Worm (Caenorhabditis elegans) whole organism, young adult: ENCODE measurements around the gene atx-2.

Source experiments
- B0035.1 ChIP-seq: sonication (generic microtip); optimal IDR thresholded peaks from 2 replicates; lab custom pipeline; 2016; ENCODE audit warnings: missing genetic modification characterization, mild to moderate bottlenecking, missing compliant biosample characterization, missing genotype, missing genetic modification reagents
- B0261.1 ChIP-seq: sonication (generic microtip); optimal IDR thresholded peaks from 2 replicates; lab custom pipeline; 2016; ENCODE audit warnings: mild to moderate bottlenecking, missing genetic modification characterization, moderate library complexity, missing compliant biosample characterization
- C06A6.2 ChIP-seq: fragments of 200-800 bp; sonication (Bioruptor generic); conservative IDR thresholded peaks from 2 replicates; pipeline ENCODE4 v1.3.6; 2022; ENCODE audit warnings: missing genetic modification characterization, missing compliant biosample characterization
- C17E4.6 ChIP-seq: fragments of 200-800 bp; sonication (Bioruptor generic); IDR thresholded peaks from 2 replicates; pipeline ENCODE4 v1.3.6; 2022; ENCODE audit warnings: missing genetic modification reagents, missing genetic modification characterization, missing compliant biosample characterization
- D2030.7 ChIP-seq: fragments of 200-800 bp; sonication (Bioruptor generic); IDR thresholded peaks from 2 replicates; pipeline ENCODE4 v1.3.6; 2022; ENCODE audit warnings: missing genetic modification reagents, missing genetic modification characterization, missing compliant biosample characterization
- F23B12.7 ChIP-seq: sonication (generic microtip); optimal IDR thresholded peaks from 2 replicates; lab custom pipeline; 2017; ENCODE audit warnings: missing genetic modification characterization, mild to moderate bottlenecking, missing compliant biosample characterization, antibody characterized with exemption, moderate library complexity; ENCODE audit not compliant: insufficient read depth
- F37B4.10 ChIP-seq: fragments of 200-800 bp; sonication (Bioruptor generic); IDR thresholded peaks from 2 replicates; pipeline ENCODE4 v1.3.6; 2022; ENCODE audit warnings: missing genetic modification characterization, missing compliant biosample characterization
- F39B2.1 ChIP-seq: fragments of 200-800 bp; sonication (Bioruptor generic); IDR thresholded peaks from 2 replicates; pipeline ENCODE4 v1.3.6; 2022; ENCODE audit warnings: missing genetic modification reagents, missing genetic modification characterization, missing compliant biosample characterization
- K11D2.4 ChIP-seq: fragments of 200-800 bp; sonication (Bioruptor generic); IDR thresholded peaks from 2 replicates; pipeline ENCODE4 v1.3.6; 2022; ENCODE audit warnings: missing genetic modification reagents, missing genetic modification characterization, missing compliant biosample characterization
- K12H6.12 ChIP-seq: fragments of 200-800 bp; sonication (Bioruptor generic); optimal IDR thresholded peaks from 2 replicates; lab custom pipeline; 2018; ENCODE audit warnings: mild to moderate bottlenecking, missing genetic modification characterization, missing compliant biosample characterization
- Y67H2A.10 ChIP-seq: fragments of 200-800 bp; sonication (Bioruptor generic); conservative IDR thresholded peaks from 2 replicates; pipeline ENCODE4 v1.3.6; 2022; ENCODE audit warnings: missing genetic modification reagents, missing genetic modification characterization, missing compliant biosample characterization
- Y79H2A.3 ChIP-seq: fragments of 200-800 bp; sonication (Bioruptor generic); conservative IDR thresholded peaks from 2 replicates; pipeline ENCODE4 v1.3.6; 2022; ENCODE audit warnings: missing genetic modification reagents, missing genetic modification characterization, missing compliant biosample characterization
- Y95B8A.8 ChIP-seq: fragments of 200-800 bp; sonication (Bioruptor generic); IDR thresholded peaks from 2 replicates; pipeline ENCODE4 v1.3.6; 2022; ENCODE audit warnings: missing genetic modification reagents, missing genetic modification characterization, missing compliant biosample characterization
- aptf-2 ChIP-seq: fragments of 200-800 bp; sonication (Bioruptor generic); conservative IDR thresholded peaks from 2 replicates; pipeline ENCODE4 v1.3.6; 2022; ENCODE audit warnings: missing genetic modification reagents, missing genetic modification characterization, missing compliant biosample characterization
- attf-3 ChIP-seq: fragments of 200-800 bp; sonication (Bioruptor generic); conservative IDR thresholded peaks from 2 replicates; pipeline ENCODE4 v1.3.6; 2022; ENCODE audit warnings: missing genetic modification reagents, missing genetic modification characterization, missing compliant biosample characterization
- bed-2 ChIP-seq: fragments of 200-800 bp; sonication (Bioruptor generic); IDR thresholded peaks from 2 replicates; pipeline ENCODE4 v1.3.6; 2022; ENCODE audit warnings: missing genetic modification reagents, missing genetic modification characterization, missing compliant biosample characterization
- cebp-2 ChIP-seq: fragments of 200-800 bp; sonication (Bioruptor generic); IDR thresholded peaks from 2 replicates; pipeline ENCODE4 v1.3.6; 2022; ENCODE audit warnings: missing genetic modification characterization, missing compliant biosample characterization
- ceh-100 ChIP-seq: fragments of 200-800 bp; sonication (Bioruptor generic); IDR thresholded peaks from 2 replicates; pipeline ENCODE4 v1.3.6; 2022; ENCODE audit warnings: missing genetic modification reagents, missing genetic modification characterization, missing compliant biosample characterization
- ceh-58 ChIP-seq: fragments of 200-800 bp; sonication (Bioruptor generic); IDR thresholded peaks from 2 replicates; pipeline ENCODE4 v1.3.6; 2022; ENCODE audit warnings: missing genetic modification characterization, missing compliant biosample characterization
- ceh-79 ChIP-seq: sonication (generic microtip); optimal IDR thresholded peaks from 2 replicates; lab custom pipeline; 2017; ENCODE audit warnings: mild to moderate bottlenecking, missing genetic modification characterization, missing compliant biosample characterization
- ceh-91 ChIP-seq: fragments of 200-800 bp; sonication (Bioruptor generic); IDR thresholded peaks from 2 replicates; pipeline ENCODE4 v1.3.6; 2022; ENCODE audit warnings: missing genetic modification reagents, missing genetic modification characterization, missing compliant biosample characterization
- dox-1 ChIP-seq: fragments of 200-800 bp; sonication (Bioruptor generic); IDR thresholded peaks from 2 replicates; pipeline ENCODE4 v1.3.6; 2022; ENCODE audit warnings: missing genetic modification reagents, missing genetic modification characterization, missing compliant biosample characterization
- egl-44 ChIP-seq: fragments of 200-800 bp; sonication (Bioruptor generic); IDR thresholded peaks from 2 replicates; pipeline ENCODE4 v1.3.6; 2022; ENCODE audit warnings: missing genetic modification reagents, missing genetic modification characterization, missing compliant biosample characterization
- egrh-3 ChIP-seq: fragments of 200-800 bp; sonication (Bioruptor generic); IDR thresholded peaks from 2 replicates; pipeline ENCODE4 v1.3.6; 2022; ENCODE audit warnings: missing genetic modification reagents, missing genetic modification characterization, missing compliant biosample characterization
- fkh-3 ChIP-seq: sonication (generic microtip); optimal IDR thresholded peaks from 2 replicates; lab custom pipeline; 2016; ENCODE audit warnings: mild to moderate bottlenecking, missing genetic modification characterization, missing compliant biosample characterization
- hlh-26 ChIP-seq: fragments of 200-800 bp; sonication (Bioruptor generic); conservative IDR thresholded peaks from 2 replicates; pipeline ENCODE4 v1.3.6; 2022; ENCODE audit warnings: missing genetic modification reagents, missing genetic modification characterization, missing compliant biosample characterization
- hmg-20 ChIP-seq: fragments of 200-800 bp; sonication (Bioruptor generic); IDR thresholded peaks from 2 replicates; pipeline ENCODE4 v1.3.6; 2022; ENCODE audit warnings: missing genetic modification reagents, missing genetic modification characterization, missing compliant biosample characterization
- lag-1 ChIP-seq: fragments of 200-800 bp; sonication (Bioruptor generic); IDR thresholded peaks from 2 replicates; pipeline ENCODE4 v1.3.6; 2022; ENCODE audit warnings: missing genetic modification reagents, missing genetic modification characterization, missing compliant biosample characterization
- let-607 ChIP-seq, 2 experiments: fragments of 200-800 bp in 1 of 2; sonication (Bioruptor generic) in 1 of 2; sonication (generic microtip) in 1 of 2; optimal IDR thresholded peaks; 2 replicates each; lab custom pipeline; 2016 to 2018; ENCODE audit warnings: mild to moderate bottlenecking in 2 of 2, missing compliant biosample characterization in 2 of 2, missing genetic modification characterization in 2 of 2, moderate library complexity in 2 of 2, missing genotype in 1 of 2
- lin-35 ChIP-seq, 3 experiments: fragments of 150-350 bp in 2 of 3; sonication (generic microtip) in 1 of 3; optimal IDR thresholded peaks; 2 replicates each; lab custom pipeline; 2014 to 2018; ENCODE audit warnings: missing biosample characterization in 3 of 3, missing genetic modification characterization in 3 of 3, missing genetic modification reagents in 3 of 3
- lin-54 ChIP-seq: fragments of 200-800 bp; sonication (Bioruptor generic); optimal IDR thresholded peaks from 2 replicates; lab custom pipeline; 2018; ENCODE audit warnings: mild to moderate bottlenecking, missing genetic modification characterization, missing compliant biosample characterization
- lsl-1 ChIP-seq: fragments of 200-800 bp; sonication (Bioruptor generic); optimal IDR thresholded peaks from 2 replicates; lab custom pipeline; 2018; ENCODE audit warnings: mild to moderate bottlenecking, missing genetic modification characterization, moderate library complexity, missing compliant biosample characterization
- lsy-27 ChIP-seq: sonication (generic microtip); optimal IDR thresholded peaks from 2 replicates; lab custom pipeline; 2017; ENCODE audit warnings: missing genetic modification characterization, mild to moderate bottlenecking, missing compliant biosample characterization, antibody characterized with exemption, missing genotype, borderline replicate concordance; ENCODE audit not compliant: insufficient read depth
- nfya-2 ChIP-seq: fragments of 200-800 bp; sonication (Bioruptor generic); IDR thresholded peaks from 2 replicates; pipeline ENCODE4 v1.3.6; 2022; ENCODE audit warnings: missing genetic modification reagents, missing genetic modification characterization, missing compliant biosample characterization
- nfyb-1 ChIP-seq: fragments of 200-800 bp; sonication (Bioruptor generic); IDR thresholded peaks from 2 replicates; pipeline ENCODE4 v1.3.6; 2022; ENCODE audit warnings: missing genetic modification reagents, missing genetic modification characterization, missing compliant biosample characterization
- nhr-179 ChIP-seq: sonication (generic microtip); optimal IDR thresholded peaks from 2 replicates; lab custom pipeline; 2016; ENCODE audit warnings: mild to moderate bottlenecking, missing genetic modification characterization, missing compliant biosample characterization
- nhr-27 ChIP-seq: fragments of 200-800 bp; sonication (Bioruptor generic); optimal IDR thresholded peaks from 2 replicates; lab custom pipeline; 2018; ENCODE audit warnings: mild to moderate bottlenecking, missing genetic modification characterization, moderate library complexity, missing compliant biosample characterization
- nhr-90 ChIP-seq: sonication (generic microtip); optimal IDR thresholded peaks from 2 replicates; lab custom pipeline; 2016; ENCODE audit warnings: missing genotype, mild to moderate bottlenecking, missing genetic modification characterization, missing compliant biosample characterization
- pha-4 ChIP-seq: fragments of 150-350 bp; sonication (generic microtip); optimal IDR thresholded peaks from 2 replicates; lab custom pipeline; 2014; ENCODE audit warnings: missing biosample characterization, missing genetic modification reagents, missing genetic modification characterization
- rcor-1 ChIP-seq: fragments of 200-800 bp; sonication (Bioruptor generic); IDR thresholded peaks from 2 replicates; pipeline ENCODE4 v1.3.6; 2022; ENCODE audit warnings: missing genetic modification reagents, missing genetic modification characterization, missing compliant biosample characterization
- rpc-1 ChIP-seq, 2 experiments: fragments of 150-350 bp in 1 of 2; sonication (generic microtip) in 1 of 2; optimal IDR thresholded peaks; 2 replicates each; lab custom pipeline; 2014 to 2018; ENCODE audit warnings: missing biosample characterization in 1 of 2, missing genetic modification characterization in 1 of 2, missing genetic modification reagents in 1 of 2, missing genotype in 1 of 2
- snpc-3.4 ChIP-seq: sonication (generic microtip); optimal IDR thresholded peaks from 2 replicates; lab custom pipeline; 2017; ENCODE audit warnings: missing genetic modification characterization, mild to moderate bottlenecking, missing compliant biosample characterization, antibody characterized with exemption, moderate library complexity, missing genotype, missing genetic modification reagents
- sptf-2 ChIP-seq: fragments of 200-800 bp; sonication (Bioruptor generic); optimal IDR thresholded peaks from 2 replicates; lab custom pipeline; 2018; ENCODE audit warnings: mild to moderate bottlenecking, missing genetic modification characterization, missing compliant biosample characterization
- xnd-1 ChIP-seq: sonication (generic microtip); optimal IDR thresholded peaks from 2 replicates; lab custom pipeline; 2016; ENCODE audit warnings: missing genotype, missing genetic modification reagents, missing genetic modification characterization, missing compliant biosample characterization
- zfh-2 ChIP-seq: fragments of 200-800 bp; sonication (Bioruptor generic); conservative IDR thresholded peaks from 2 replicates; pipeline ENCODE4 v1.3.6; 2022; ENCODE audit warnings: missing genetic modification reagents, missing genetic modification characterization, missing compliant biosample characterization
- ztf-26 ChIP-seq: sonication (generic microtip); optimal IDR thresholded peaks from 2 replicates; lab custom pipeline; 2017; ENCODE audit warnings: missing genetic modification characterization, missing compliant biosample characterization
- ztf-6 ChIP-seq: fragments of 200-800 bp; sonication (Bioruptor generic); IDR thresholded peaks from 2 replicates; pipeline ENCODE4 v1.3.6; 2022; ENCODE audit warnings: missing genetic modification reagents, missing genetic modification characterization, missing compliant biosample characterization

The atx-2 gene

DNA sequence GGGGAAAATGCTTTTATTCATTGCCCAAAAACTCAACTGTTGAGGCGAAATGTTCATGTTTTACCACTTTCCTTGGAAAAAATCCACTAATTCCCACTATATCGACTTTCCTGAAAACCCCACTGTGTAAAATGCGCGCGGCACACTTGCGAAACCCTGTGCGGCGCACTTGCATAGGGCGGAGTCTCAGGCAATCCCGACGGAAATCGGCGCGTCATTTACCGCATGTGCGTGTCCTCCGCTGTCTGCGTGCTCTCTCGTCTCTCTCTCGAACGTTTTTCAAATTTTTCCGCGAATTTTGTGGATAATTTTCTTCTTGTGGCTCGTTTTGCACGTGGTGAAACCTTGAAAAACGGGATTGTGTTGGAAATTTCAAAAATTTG, at the start of gene atx-2 (continued):
- peak; percentile 84 for TF ChIP-seq C17E4.6
- TF ChIP-seq nhr-27: no peak
- peak; percentile 85 for TF ChIP-seq nhr-90 (tag; lab: Kevin White, UChicago)
- no peak for TF ChIP-seq B0261.1 (tag; lab: Kevin White, UChicago)
- peak; percentile 90 for TF ChIP-seq Y95B8A.8 (GFP tag; lab: Robert Waterston, UW)
- TF ChIP-seq cebp-2: peak; percentile 74; the same call in 1 of the 2 replicates
- peak; percentile 70 for TF ChIP-seq attf-3
- peak; percentile 79 for TF ChIP-seq egrh-3
- no peak for TF ChIP-seq pha-4 (tag; lab: Kevin White, UChicago)
- no peak for TF ChIP-seq fkh-3 (tag; lab: Kevin White, UChicago)
- no peak for TF ChIP-seq nhr-179 (tag; lab: Kevin White, UChicago)
- peak; percentile 55 for TF ChIP-seq xnd-1 (tag; lab: Kevin White, UChicago)
- TF ChIP-seq ceh-79: peak; percentile 4
- peak; percentile 67 for TF ChIP-seq B0035.1
- TF ChIP-seq Y79H2A.3: peak; percentile 93
- peak; percentile 92 for TF ChIP-seq egl-44 (GFP tag; lab: Robert Waterston, UW)
- TF ChIP-seq lin-35 (GFP tag; optimal IDR thresholded peaks at IDR 0.05; lab: Kevin White, UChicago): peak in 2 of 3 experiments; percentile 70 to 80
- peak; percentile 87 for TF ChIP-seq D2030.7 (GFP tag; lab: Robert Waterston, UW)
- TF ChIP-seq sptf-2 (GFP tag; lab: Kevin White, UChicago): peak; percentile 88
- TF ChIP-seq snpc-3.4 (tag; lab: Kevin White, UChicago): peak; percentile 76
- TF ChIP-seq ceh-100 (GFP tag; lab: Robert Waterston, UW): peak; percentile 99
- peak; percentile 57 for TF ChIP-seq rpc-1 (optimal IDR thresholded peaks at IDR 0.05; lab: Kevin White, UChicago)
- no peak for TF ChIP-seq rpc-1 (tag; optimal IDR thresholded peaks at IDR 0.05; lab: Kevin White, UChicago)
- peak; percentile 80 for TF ChIP-seq aptf-2
- TF ChIP-seq F39B2.1 (GFP tag; lab: Robert Waterston, UW): 0 out of 2 replicates have a peak, but pooled peaks have one; percentile 48
- TF ChIP-seq F37B4.10 (GFP tag; lab: Robert Waterston, UW): 0 out of 2 replicates have a peak, but pooled peaks have one; percentile 87
- peak; percentile 91 for TF ChIP-seq rcor-1 (GFP tag; lab: Robert Waterston, UW)
- peak; percentile 85 for TF ChIP-seq ceh-91 (GFP tag; lab: Robert Waterston, UW)
- TF ChIP-seq ztf-26 (tag; lab: Kevin White, UChicago): peak; percentile 61
- TF ChIP-seq let-607 (tag; optimal IDR thresholded peaks at IDR 0.05; lab: Kevin White, UChicago): peak; percentile 61 to 84
- peak; percentile 91 for TF ChIP-seq K11D2.4 (GFP tag; lab: Robert Waterston, UW)
- 0 out of 2 replicates have a peak, but pooled peaks have one; percentile 76 for TF ChIP-seq ztf-6 (GFP tag; lab: Robert Waterston, UW)
- TF ChIP-seq hlh-26 (GFP tag; lab: Robert Waterston, UW): no peak
- TF ChIP-seq ceh-58 (GFP tag; lab: Robert Waterston, UW): 0 out of 2 replicates have a peak, but pooled peaks have one; percentile 64
- peak; percentile 84 for TF ChIP-seq K12H6.12 (tag; lab: Kevin White, UChicago)
- peak; percentile 86 for TF ChIP-seq Y67H2A.10 (GFP tag; lab: Robert Waterston, UW)
- no peak for TF ChIP-seq lsy-27 (tag; lab: Kevin White, UChicago)
- peak; percentile 76 for TF ChIP-seq lsl-1
- TF ChIP-seq nfya-2 (GFP tag; lab: Robert Waterston, UW): no peak
- TF ChIP-seq zfh-2 (GFP tag; lab: Robert Waterston, UW): peak; percentile 97
- peak; percentile 93 for TF ChIP-seq nfyb-1
- TF ChIP-seq hmg-20 (GFP tag; lab: Robert Waterston, UW): peak; percentile 83
- no peak for TF ChIP-seq lag-1
- TF ChIP-seq C06A6.2 (GFP tag; lab: Robert Waterston, UW): peak; percentile 94
- peak; percentile 91 for TF ChIP-seq lin-54 (GFP tag; lab: Kevin White, UChicago)
- peak; percentile 97 for TF ChIP-seq dox-1 (GFP tag; lab: Robert Waterston, UW)
- peak; percentile 81 for TF ChIP-seq bed-2 (GFP tag; lab: Robert Waterston, UW)
- TF ChIP-seq F23B12.7 (tag; lab: Kevin White, UChicago): no peak
